Worm (Caenorhabditis elegans) whole organism, young adult: Measurements from ENCODE around the gene snu-23.

Experiments used
- B0019.2 ChIP-seq: fragments of 200-800 bp; sonication (Bioruptor generic); conservative IDR thresholded peaks from 2 replicates; pipeline ENCODE4 v1.3.6; 2022; ENCODE audit warnings: missing genetic modification reagents, missing genetic modification characterization, missing compliant biosample characterization
- B0035.1 ChIP-seq: sonication (generic microtip); optimal IDR thresholded peaks from 2 replicates; lab custom pipeline; 2016; ENCODE audit warnings: missing genetic modification characterization, mild to moderate bottlenecking, missing compliant biosample characterization, missing genotype, missing genetic modification reagents
- B0336.3 ChIP-seq: fragments of 200-800 bp; sonication (Bioruptor generic); IDR thresholded peaks from 2 replicates; pipeline ENCODE4 v1.3.6; 2022; ENCODE audit warnings: missing genetic modification characterization, missing compliant biosample characterization
- C06A6.2 ChIP-seq: fragments of 200-800 bp; sonication (Bioruptor generic); conservative IDR thresholded peaks from 2 replicates; pipeline ENCODE4 v1.3.6; 2022; ENCODE audit warnings: missing genetic modification characterization, missing compliant biosample characterization
- C17E4.6 ChIP-seq: fragments of 200-800 bp; sonication (Bioruptor generic); IDR thresholded peaks from 2 replicates; pipeline ENCODE4 v1.3.6; 2022; ENCODE audit warnings: missing genetic modification reagents, missing genetic modification characterization, missing compliant biosample characterization
- D2030.7 ChIP-seq: fragments of 200-800 bp; sonication (Bioruptor generic); IDR thresholded peaks from 2 replicates; pipeline ENCODE4 v1.3.6; 2022; ENCODE audit warnings: missing genetic modification reagents, missing genetic modification characterization, missing compliant biosample characterization
- F22D6.2 ChIP-seq: sonication (generic microtip); optimal IDR thresholded peaks from 2 replicates; lab custom pipeline; 2016; ENCODE audit warnings: mild to moderate bottlenecking, missing genetic modification characterization, missing compliant biosample characterization
- F23B12.7 ChIP-seq: sonication (generic microtip); optimal IDR thresholded peaks from 2 replicates; lab custom pipeline; 2017; ENCODE audit warnings: missing genetic modification characterization, mild to moderate bottlenecking, missing compliant biosample characterization, antibody characterized with exemption, moderate library complexity; ENCODE audit not compliant: insufficient read depth
- F37B4.10 ChIP-seq: fragments of 200-800 bp; sonication (Bioruptor generic); IDR thresholded peaks from 2 replicates; pipeline ENCODE4 v1.3.6; 2022; ENCODE audit warnings: missing genetic modification characterization, missing compliant biosample characterization
- F39B2.1 ChIP-seq: fragments of 200-800 bp; sonication (Bioruptor generic); IDR thresholded peaks from 2 replicates; pipeline ENCODE4 v1.3.6; 2022; ENCODE audit warnings: missing genetic modification reagents, missing genetic modification characterization, missing compliant biosample characterization
- F49E8.2 ChIP-seq: sonication (generic microtip); optimal IDR thresholded peaks from 3 replicates; lab custom pipeline; 2017; ENCODE audit warnings: missing genetic modification characterization, mild to moderate bottlenecking, missing compliant biosample characterization, antibody characterized with exemption, moderate library complexity; ENCODE audit not compliant: insufficient read depth
- F52B5.7 ChIP-seq: sonication (generic microtip); optimal IDR thresholded peaks from 2 replicates; lab custom pipeline; 2016; ENCODE audit warnings: mild to moderate bottlenecking, missing genetic modification characterization, missing compliant biosample characterization
- F57C9.4 ChIP-seq: sonication (generic microtip); optimal IDR thresholded peaks from 2 replicates; lab custom pipeline; 2017; ENCODE audit warnings: mild to moderate bottlenecking, missing genetic modification characterization, missing compliant biosample characterization
- T07F8.4 ChIP-seq: sonication (generic microtip); optimal IDR thresholded peaks from 2 replicates; lab custom pipeline; 2016; ENCODE audit warnings: mild to moderate bottlenecking, missing genetic modification characterization, moderate library complexity, missing compliant biosample characterization
- Y67H2A.10 ChIP-seq: fragments of 200-800 bp; sonication (Bioruptor generic); conservative IDR thresholded peaks from 2 replicates; pipeline ENCODE4 v1.3.6; 2022; ENCODE audit warnings: missing genetic modification reagents, missing genetic modification characterization, missing compliant biosample characterization
- Y79H2A.3 ChIP-seq: fragments of 200-800 bp; sonication (Bioruptor generic); conservative IDR thresholded peaks from 2 replicates; pipeline ENCODE4 v1.3.6; 2022; ENCODE audit warnings: missing genetic modification reagents, missing genetic modification characterization, missing compliant biosample characterization
- Y95B8A.8 ChIP-seq: fragments of 200-800 bp; sonication (Bioruptor generic); IDR thresholded peaks from 2 replicates; pipeline ENCODE4 v1.3.6; 2022; ENCODE audit warnings: missing genetic modification reagents, missing genetic modification characterization, missing compliant biosample characterization
- ama-1 ChIP-seq, 3 experiments: fragments of 150-350 bp in 1 of 3; sonication (generic microtip) in 2 of 3; optimal IDR thresholded peaks; 2 replicates each; lab custom pipeline; 2014 to 2018; ENCODE audit warnings: missing biosample characterization in 2 of 3, missing genetic modification characterization in 2 of 3, missing genetic modification reagents in 2 of 3
- atf-7 ChIP-seq: sonication (generic microtip); optimal IDR thresholded peaks from 2 replicates; lab custom pipeline; 2017; ENCODE audit warnings: mild to moderate bottlenecking, missing genetic modification characterization, missing compliant biosample characterization
- bed-1 ChIP-seq: fragments of 200-800 bp; sonication (Bioruptor generic); IDR thresholded peaks from 2 replicates; pipeline ENCODE4 v1.3.6; 2022; ENCODE audit warnings: missing genetic modification reagents, missing genetic modification characterization, missing compliant biosample characterization
- bed-2 ChIP-seq: fragments of 200-800 bp; sonication (Bioruptor generic); IDR thresholded peaks from 2 replicates; pipeline ENCODE4 v1.3.6; 2022; ENCODE audit warnings: missing genetic modification reagents, missing genetic modification characterization, missing compliant biosample characterization
- cebp-1 ChIP-seq, 2 experiments: fragments of 200-800 bp in 1 of 2; sonication (Bioruptor generic) in 1 of 2; sonication (generic microtip) in 1 of 2; IDR thresholded peaks in 1 of 2; optimal IDR thresholded peaks in 1 of 2; 2 replicates each; pipeline versions ENCODE4 v1.3.6 to Lab custom; 2017 to 2022; ENCODE audit warnings: missing compliant biosample characterization in 2 of 2, missing genetic modification characterization in 2 of 2, mild to moderate bottlenecking in 1 of 2, missing genetic modification reagents in 1 of 2, moderate library complexity in 1 of 2
- cebp-2 ChIP-seq: fragments of 200-800 bp; sonication (Bioruptor generic); IDR thresholded peaks from 2 replicates; pipeline ENCODE4 v1.3.6; 2022; ENCODE audit warnings: missing genetic modification characterization, missing compliant biosample characterization
- ceh-40 ChIP-seq: fragments of 200-800 bp; sonication (Bioruptor generic); IDR thresholded peaks from 2 replicates; pipeline ENCODE4 v1.3.6; 2022; ENCODE audit warnings: missing genetic modification characterization, missing compliant biosample characterization
- ceh-91 ChIP-seq: fragments of 200-800 bp; sonication (Bioruptor generic); IDR thresholded peaks from 2 replicates; pipeline ENCODE4 v1.3.6; 2022; ENCODE audit warnings: missing genetic modification reagents, missing genetic modification characterization, missing compliant biosample characterization
- dpl-1 ChIP-seq: fragments of 150-350 bp; optimal IDR thresholded peaks from 2 replicates; lab custom pipeline; 2014; ENCODE audit warnings: missing biosample characterization, missing genetic modification reagents, missing genetic modification characterization
- egl-18 ChIP-seq: fragments of 200-800 bp; sonication (Bioruptor generic); IDR thresholded peaks from 2 replicates; pipeline ENCODE4 v1.3.6; 2022; ENCODE audit warnings: missing genetic modification reagents, missing genetic modification characterization, missing compliant biosample characterization
- him-1 ChIP-seq: sonication (generic microtip); optimal IDR thresholded peaks from 2 replicates; lab custom pipeline; 2016; ENCODE audit warnings: missing genotype, missing genetic modification reagents, missing genetic modification characterization, missing compliant biosample characterization
- hsf-1 ChIP-seq: fragments of 200-800 bp; sonication (Bioruptor generic); IDR thresholded peaks from 2 replicates; pipeline ENCODE4 v1.3.6; 2022; ENCODE audit warnings: missing genetic modification reagents, missing genetic modification characterization, missing compliant biosample characterization
- lag-1 ChIP-seq: fragments of 200-800 bp; sonication (Bioruptor generic); IDR thresholded peaks from 2 replicates; pipeline ENCODE4 v1.3.6; 2022; ENCODE audit warnings: missing genetic modification reagents, missing genetic modification characterization, missing compliant biosample characterization
- lin-35 ChIP-seq, 3 experiments: fragments of 150-350 bp in 2 of 3; sonication (generic microtip) in 1 of 3; optimal IDR thresholded peaks; 2 replicates each; lab custom pipeline; 2014 to 2018; ENCODE audit warnings: missing biosample characterization in 3 of 3, missing genetic modification characterization in 3 of 3, missing genetic modification reagents in 3 of 3
- lin-40 ChIP-seq: sonication (generic microtip); optimal IDR thresholded peaks from 2 replicates; lab custom pipeline; 2016; ENCODE audit warnings: missing genetic modification characterization, mild to moderate bottlenecking, missing compliant biosample characterization, missing genotype, missing genetic modification reagents
- lsl-1 ChIP-seq: fragments of 200-800 bp; sonication (Bioruptor generic); optimal IDR thresholded peaks from 2 replicates; lab custom pipeline; 2018; ENCODE audit warnings: mild to moderate bottlenecking, missing genetic modification characterization, moderate library complexity, missing compliant biosample characterization
- lsy-27 ChIP-seq: sonication (generic microtip); optimal IDR thresholded peaks from 2 replicates; lab custom pipeline; 2017; ENCODE audit warnings: missing genetic modification characterization, mild to moderate bottlenecking, missing compliant biosample characterization, antibody characterized with exemption, missing genotype, borderline replicate concordance; ENCODE audit not compliant: insufficient read depth
- madf-3 ChIP-seq: fragments of 200-800 bp; sonication (Bioruptor generic); IDR thresholded peaks from 2 replicates; pipeline ENCODE4 v1.3.6; 2022; ENCODE audit warnings: missing genetic modification reagents, missing genetic modification characterization, missing compliant biosample characterization
- mes-4 ChIP-seq: sonication (generic microtip); optimal IDR thresholded peaks from 2 replicates; lab custom pipeline; 2016; ENCODE audit warnings: missing genotype, missing genetic modification characterization, missing compliant biosample characterization
- nfya-1 ChIP-seq: sonication (generic microtip); optimal IDR thresholded peaks from 2 replicates; lab custom pipeline; 2017; ENCODE audit warnings: antibody characterized with exemption, missing compliant biosample characterization, missing genetic modification characterization, borderline replicate concordance; ENCODE audit not compliant: insufficient read depth
- nhr-120 ChIP-seq: fragments of 200-800 bp; sonication (Bioruptor generic); IDR thresholded peaks from 2 replicates; pipeline ENCODE4 v1.3.6; 2022; ENCODE audit warnings: missing genetic modification characterization, missing compliant biosample characterization
- pbrm-1 ChIP-seq: fragments of 200-800 bp; sonication (Bioruptor generic); IDR thresholded peaks from 2 replicates; pipeline ENCODE4 v1.3.6; 2022; ENCODE audit warnings: missing genetic modification reagents, missing genetic modification characterization, missing compliant biosample characterization
- rcor-1 ChIP-seq: fragments of 200-800 bp; sonication (Bioruptor generic); IDR thresholded peaks from 2 replicates; pipeline ENCODE4 v1.3.6; 2022; ENCODE audit warnings: missing genetic modification reagents, missing genetic modification characterization, missing compliant biosample characterization
- sea-2 ChIP-seq: fragments of 200-800 bp; sonication (Bioruptor generic); IDR thresholded peaks from 2 replicates; pipeline ENCODE4 v1.3.6; 2022; ENCODE audit warnings: missing genetic modification characterization, missing compliant biosample characterization
- snpc-1.1 ChIP-seq: sonication (generic microtip); optimal IDR thresholded peaks from 2 replicates; lab custom pipeline; 2017; ENCODE audit warnings: missing genetic modification characterization, mild to moderate bottlenecking, missing compliant biosample characterization, antibody characterized with exemption, moderate library complexity, missing genotype, missing genetic modification reagents; ENCODE audit not compliant: insufficient read depth
- snpc-1.3 ChIP-seq: sonication (generic microtip); optimal IDR thresholded peaks from 2 replicates; lab custom pipeline; 2017; ENCODE audit warnings: missing genetic modification characterization, mild to moderate bottlenecking, missing compliant biosample characterization, antibody characterized with exemption, moderate library complexity, missing genotype, missing genetic modification reagents; ENCODE audit not compliant: insufficient read depth
- snpc-3.4 ChIP-seq: sonication (generic microtip); optimal IDR thresholded peaks from 2 replicates; lab custom pipeline; 2017; ENCODE audit warnings: missing genetic modification characterization, mild to moderate bottlenecking, missing compliant biosample characterization, antibody characterized with exemption, moderate library complexity, missing genotype, missing genetic modification reagents
- ztf-28 ChIP-seq: fragments of 200-800 bp; sonication (Bioruptor generic); IDR thresholded peaks from 2 replicates; pipeline ENCODE4 v1.3.6; 2022; ENCODE audit warnings: missing genetic modification reagents, missing genetic modification characterization, missing compliant biosample characterization

Gene snu-23

ce11 chrIII:7806947-7807346 lies 37.0 kb upstream of the snu-23 start:
- no peak for TF ChIP-seq ceh-91 (GFP tag; lab: Robert Waterston, UW)
- TF ChIP-seq egl-18, result no peak
- TF ChIP-seq rcor-1 (GFP tag; lab: Robert Waterston, UW), result no peak
- no peak for TF ChIP-seq nfya-1
- TF ChIP-seq bed-1 (GFP tag; lab: Robert Waterston, UW), result no peak
- no peak for TF ChIP-seq F37B4.10 (GFP tag; lab: Robert Waterston, UW)
- no peak for TF ChIP-seq C06A6.2 (GFP tag; lab: Robert Waterston, UW)
- no peak for TF ChIP-seq atf-7 (tag; lab: Kevin White, UChicago)
- TF ChIP-seq cebp-2 (GFP tag; lab: Robert Waterston, UW), result no peak
- TF ChIP-seq madf-3, result no peak

- TF ChIP-seq bed-2 (GFP tag; lab: Robert Waterston, UW) (no peak), B0336.3 (no peak), mes-4 (no peak), F57C9.4 (tag; lab: Kevin White, UChicago) (no peak), lin-35 (GFP tag; optimal IDR thresholded peaks at IDR 0.05; lab: Kevin White, UChicago) (no peak), lag-1 (GFP tag; lab: Robert Waterston, UW) (no peak), ceh-40 (GFP tag; lab: Robert Waterston, UW) (no peak), lsl-1 (GFP tag; lab: Kevin White, UChicago) (no peak), sea-2 (no peak), snpc-1.3 (tag; lab: Kevin White, UChicago) (no peak), C06A6.2 (GFP tag; lab: Robert Waterston, UW) (no peak), B0035.1 (tag; lab: Kevin White, UChicago) (no peak), F39B2.1 (no peak), F22D6.2 (no peak), ztf-28 (GFP tag; lab: Robert Waterston, UW) (no peak), ama-1 (optimal IDR thresholded peaks at IDR 0.05; lab: Kevin White, UChicago) (no peak), ama-1 (GFP tag; optimal IDR thresholded peaks at IDR 0.05; lab: Kevin White, UChicago) (no peak), dpl-1 (GFP tag; lab: Kevin White, UChicago) (no peak), Y79H2A.3 (no peak), F52B5.7 (tag; lab: Kevin White, UChicago) (no peak), nhr-120 (no peak)
These were observed 35.3 kb upstream of the snu-23 start for ce11 chrIII:7805253-7805652.

DNA sequence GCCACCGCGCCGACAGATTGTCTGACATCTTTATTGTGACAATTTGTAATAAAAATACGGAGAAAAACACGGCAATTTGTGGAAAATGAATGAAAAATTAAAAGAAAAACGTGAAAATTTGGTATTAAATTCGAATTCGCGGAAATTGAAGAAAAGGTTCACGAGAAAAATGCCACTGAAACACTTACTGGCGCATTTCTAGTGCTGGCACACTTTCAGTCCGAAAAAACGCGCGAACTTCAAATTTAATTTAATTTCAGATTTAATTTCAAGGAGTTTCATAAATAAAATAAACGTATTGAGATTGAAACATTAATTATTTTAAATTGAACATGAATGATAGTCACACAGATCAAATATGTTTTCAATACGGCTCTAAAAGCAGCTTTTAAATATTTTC lies 25.4 kb upstream of the snu-23 start, which contains the start of gene cyk-7:
Gene cyk-7 (minus strand): TSS at position 99 of the 400 bp plus-strand sequence.
- TF ChIP-seq Y67H2A.10 (no peak), pbrm-1 (GFP tag; lab: Robert Waterston, UW) (peak; percentile 25; the same call in 1 of the 2 replicates), B0019.2 (GFP tag; lab: Robert Waterston, UW) (no peak), Y95B8A.8 (GFP tag; lab: Robert Waterston, UW) (no peak), snpc-3.4 (tag; lab: Kevin White, UChicago) (peak; percentile 55), B0035.1 (tag; lab: Kevin White, UChicago) (no peak), lsl-1 (GFP tag; lab: Kevin White, UChicago) (peak; percentile 74), C17E4.6 (GFP tag; lab: Robert Waterston, UW) (no peak; the same call in 1 of the 2 replicates), D2030.7 (GFP tag; lab: Robert Waterston, UW) (peak; percentile 61), lsy-27 (tag; lab: Kevin White, UChicago) (no peak), snpc-1.3 (tag; lab: Kevin White, UChicago) (peak; percentile 85), lin-40 (tag; lab: Kevin White, UChicago) (no peak), cebp-1 (GFP tag; IDR thresholded peaks at IDR 0.05; lab: Robert Waterston, UW) (no peak), cebp-1 (tag; optimal IDR thresholded peaks at IDR 0.05; lab: Kevin White, UChicago) (no peak), ceh-91 (GFP tag; lab: Robert Waterston, UW) (peak; percentile 59; the same call in 1 of the 2 replicates), F23B12.7 (tag; lab: Kevin White, UChicago) (peak; percentile 51), F49E8.2 (tag; lab: Kevin White, UChicago) (peak; percentile 13), B0336.3 (no peak), snpc-1.1 (tag; lab: Kevin White, UChicago) (peak; percentile 24), hsf-1 (GFP tag; lab: Robert Waterston, UW) (0 out of 2 replicates have a peak, but pooled peaks have one; percentile 42), him-1 (peak; percentile 64), T07F8.4 (tag; lab: Kevin White, UChicago) (no peak)
